Fruit fly (Drosophila melanogaster): ENCODE measurements around the gene PDCD-5.
A peak's percentile ranks its signal among the peaks of the same experiment; 100 is the strongest.

The PDCD-5 gene

DNA sequence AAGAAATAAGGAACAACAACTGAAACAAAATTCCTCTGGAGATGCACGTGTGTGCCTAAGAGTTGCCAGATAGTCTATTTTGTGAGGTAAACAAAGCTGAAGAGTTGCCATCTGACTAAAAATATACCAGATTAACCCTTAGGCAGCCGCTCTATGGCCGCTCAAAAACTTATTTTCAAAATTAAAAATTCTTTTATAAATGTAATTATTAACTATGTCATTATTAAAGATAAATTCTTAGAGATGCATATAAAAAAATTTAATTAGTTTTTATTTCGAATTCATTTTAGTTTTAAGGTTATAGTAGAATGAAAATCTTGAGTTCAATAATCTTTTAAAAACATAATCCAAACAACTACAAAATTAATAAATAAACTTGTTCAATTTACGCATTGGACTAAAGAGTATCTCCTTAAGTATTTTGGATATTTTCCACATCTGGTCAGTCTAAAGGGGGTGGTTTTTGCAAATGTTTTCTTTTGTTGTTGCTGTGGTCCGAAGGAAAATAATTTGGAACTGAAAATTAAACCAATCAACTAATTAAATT is 3.1 kb downstream of the PDCD-5 start, which contains the start of gene Tmx3:
Gene Tmx3, plus strand, starts transcription at position 442 of the 547 bp plus-strand sequence.
- peak; percentile 73 for TF ChIP-seq CG34367 (tag; optimal IDR thresholded peaks at IDR 0.05)
- TF ChIP-seq Snoo (tag; optimal IDR thresholded peaks at IDR 0.05): peak; percentile 79
- TF ChIP-seq Ets98B (GFP tag; IDR thresholded peaks at IDR 0.05): peak; percentile 86
- TF ChIP-seq CG32121 (GFP tag; IDR thresholded peaks at IDR 0.05): peak; percentile 89
- TF ChIP-seq CG8301 (tag; optimal IDR thresholded peaks at IDR 0.05): peak; percentile 64
- TF ChIP-seq gl (tag; optimal IDR thresholded peaks at IDR 0.05): no peak
- TF ChIP-seq EcR (GFP tag; optimal IDR thresholded peaks at IDR 0.05): no peak
- TF ChIP-seq fd96Ca (GFP tag; IDR thresholded peaks at IDR 0.05): peak; percentile 77
- TF ChIP-seq rn (GFP tag; IDR thresholded peaks at IDR 0.05): peak; percentile 81
- TF ChIP-seq Pif1B (GFP tag; optimal IDR thresholded peaks at IDR 0.05): peak; percentile 62
- peak; percentile 87 for TF ChIP-seq CG9948 (tag; optimal IDR thresholded peaks at IDR 0.05)
- peak; percentile 83 for TF ChIP-seq CG17806 (tag; optimal IDR thresholded peaks at IDR 0.05)
- TF ChIP-seq CG4496 (GFP tag; IDR thresholded peaks at IDR 0.05): peak; percentile 94
- TF ChIP-seq CG14655 (GFP tag; optimal IDR thresholded peaks at IDR 0.05): peak; percentile 81
- TF ChIP-seq Pif1A (GFP tag; optimal IDR thresholded peaks at IDR 0.05): no peak
- TF ChIP-seq D1 (tag; optimal IDR thresholded peaks at IDR 0.05): peak; percentile 86
- TF ChIP-seq CG10348 (GFP tag; IDR thresholded peaks at IDR 0.05): no peak
- TF ChIP-seq CG12605 (GFP tag; IDR thresholded peaks at IDR 0.05): peak; percentile 78
- TF ChIP-seq CG8159 (tag; optimal IDR thresholded peaks at IDR 0.05): peak; percentile 90
- TF ChIP-seq CG15710 (tag; optimal IDR thresholded peaks at IDR 0.05): peak; percentile 88
- no peak for TF ChIP-seq CG13204 (GFP tag; optimal IDR thresholded peaks at IDR 0.05)

DNA sequence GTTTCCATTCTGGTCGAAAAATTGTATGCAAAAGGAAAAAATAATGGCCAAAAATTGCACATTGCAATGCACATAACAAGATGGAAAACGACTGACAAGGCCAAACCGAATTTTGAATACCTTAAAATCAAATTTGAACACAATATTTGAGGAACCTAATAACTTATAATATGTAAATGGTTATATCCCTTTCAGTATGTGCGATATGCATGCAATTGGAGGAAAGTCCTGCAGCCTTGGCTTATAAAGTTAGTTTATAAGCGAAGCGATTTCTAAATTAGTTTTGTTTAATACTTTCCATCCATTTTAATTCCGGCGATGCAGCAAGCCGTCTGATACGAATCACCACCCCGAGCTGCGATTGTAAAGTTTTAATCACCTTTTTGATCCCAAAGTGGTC is 6.7 kb downstream of the PDCD-5 start:
- TF ChIP-seq CG34367 (tag; optimal IDR thresholded peaks at IDR 0.05) (no peak), Pif1A (GFP tag; optimal IDR thresholded peaks at IDR 0.05) (no peak), CG10348 (GFP tag; IDR thresholded peaks at IDR 0.05) (no peak), CG32121 (GFP tag; IDR thresholded peaks at IDR 0.05) (no peak), CG13204 (GFP tag; optimal IDR thresholded peaks at IDR 0.05) (no peak), CG9948 (tag; optimal IDR thresholded peaks at IDR 0.05) (no peak), Snoo (tag; optimal IDR thresholded peaks at IDR 0.05) (no peak), CG14655 (GFP tag; optimal IDR thresholded peaks at IDR 0.05) (no peak), gl (tag; optimal IDR thresholded peaks at IDR 0.05) (no peak), Pif1B (GFP tag; optimal IDR thresholded peaks at IDR 0.05) (no peak)

DNA sequence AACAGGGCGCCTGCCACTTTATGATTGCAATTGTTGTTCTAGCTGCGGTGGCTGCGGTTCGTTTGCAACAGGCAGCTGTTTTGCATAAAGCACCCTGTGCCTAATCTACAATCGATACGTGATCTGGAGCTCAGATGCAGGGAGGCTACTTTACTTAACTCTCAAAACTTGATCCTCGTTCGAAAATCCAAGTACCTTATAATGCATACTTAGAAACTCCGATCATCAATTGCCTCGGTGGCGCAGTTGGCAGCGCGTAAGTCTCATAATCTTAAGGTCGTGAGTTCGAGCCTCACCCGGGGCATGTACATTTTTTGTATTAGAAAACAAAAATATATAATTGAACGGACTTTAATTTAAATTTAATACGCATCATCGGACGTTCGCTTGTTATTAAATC is 10.0 kb downstream of the PDCD-5 start:
- TF ChIP-seq CG9948 (tag; optimal IDR thresholded peaks at IDR 0.05) (no peak), CG10348 (GFP tag; IDR thresholded peaks at IDR 0.05) (no peak), CG4496 (GFP tag; IDR thresholded peaks at IDR 0.05) (no peak), Ets98B (GFP tag; IDR thresholded peaks at IDR 0.05) (no peak), rn (GFP tag; IDR thresholded peaks at IDR 0.05) (no peak), CG15710 (tag; optimal IDR thresholded peaks at IDR 0.05) (no peak), Pif1A (GFP tag; optimal IDR thresholded peaks at IDR 0.05) (no peak), CG8301 (tag; optimal IDR thresholded peaks at IDR 0.05) (no peak), gl (tag; optimal IDR thresholded peaks at IDR 0.05) (no peak), Snoo (tag; optimal IDR thresholded peaks at IDR 0.05) (no peak)

DNA sequence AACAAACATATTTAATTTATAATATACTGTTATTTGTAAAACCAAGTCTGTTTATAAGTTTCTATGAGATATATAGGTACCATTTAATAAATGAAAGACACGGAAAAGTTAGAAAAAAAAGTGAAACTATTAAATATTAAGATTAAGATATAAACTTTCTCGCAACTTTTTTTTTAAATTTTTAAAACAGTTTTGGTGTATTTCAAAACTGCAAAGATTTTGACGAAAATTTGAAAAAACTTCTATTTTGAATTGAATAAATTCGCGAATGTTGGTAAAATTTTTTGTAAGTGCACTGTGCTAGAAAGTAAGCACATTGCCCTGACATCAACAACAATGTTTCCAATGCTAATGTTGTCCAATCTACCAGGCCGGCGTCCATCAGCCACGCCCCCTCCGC is 10.6 kb downstream of the PDCD-5 start:
- TF ChIP-seq Ets98B (GFP tag; IDR thresholded peaks at IDR 0.05) (no peak), CG14655 (GFP tag; optimal IDR thresholded peaks at IDR 0.05) (peak; percentile 66), CG15710 (tag; optimal IDR thresholded peaks at IDR 0.05) (no peak)

DNA sequence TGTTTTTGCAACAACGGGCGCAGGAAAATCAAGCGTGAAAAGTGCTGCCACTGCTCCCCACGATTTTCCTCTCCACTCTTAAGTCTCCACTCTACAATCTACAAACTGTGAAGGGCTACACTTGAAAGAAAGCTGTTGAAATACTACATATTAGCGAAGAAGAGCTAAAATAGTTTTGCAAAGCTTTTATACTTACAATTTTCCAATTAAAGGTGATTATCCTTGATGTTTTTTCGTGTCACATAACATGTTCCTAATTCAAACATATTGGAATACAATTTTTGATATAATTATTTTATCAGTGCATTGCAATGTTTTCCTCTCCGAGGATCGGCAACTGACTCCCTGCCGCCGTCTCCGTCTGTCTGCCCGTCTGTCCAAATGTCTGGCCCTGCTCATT is 13.9 kb downstream of the PDCD-5 start:
- TF ChIP-seq CG8159 (tag; optimal IDR thresholded peaks at IDR 0.05) (peak; percentile 39), rn (GFP tag; IDR thresholded peaks at IDR 0.05) (peak; percentile 4; the same call in 1 of the 2 replicates), CG13204 (GFP tag; optimal IDR thresholded peaks at IDR 0.05) (no peak), EcR (GFP tag; optimal IDR thresholded peaks at IDR 0.05) (no peak), CG17806 (tag; optimal IDR thresholded peaks at IDR 0.05) (peak; percentile 59), CG14655 (GFP tag; optimal IDR thresholded peaks at IDR 0.05) (peak; percentile 79), CG9948 (tag; optimal IDR thresholded peaks at IDR 0.05) (peak; percentile 60), Ets98B (GFP tag; IDR thresholded peaks at IDR 0.05) (peak; percentile 82), fd96Ca (GFP tag; IDR thresholded peaks at IDR 0.05) (0 out of 3 replicates have a peak, but pooled peaks have one; percentile 8), CG15710 (tag; optimal IDR thresholded peaks at IDR 0.05) (peak; percentile 21), CG8301 (tag; optimal IDR thresholded peaks at IDR 0.05) (peak; percentile 77), D1 (tag; optimal IDR thresholded peaks at IDR 0.05) (no peak), CG10348 (GFP tag; IDR thresholded peaks at IDR 0.05) (no peak), CG4496 (GFP tag; IDR thresholded peaks at IDR 0.05) (peak; percentile 64; the same call in 2 of the 3 replicates), Snoo (tag; optimal IDR thresholded peaks at IDR 0.05) (no peak), CG34367 (tag; optimal IDR thresholded peaks at IDR 0.05) (peak; percentile 45), Pif1A (GFP tag; optimal IDR thresholded peaks at IDR 0.05) (peak; percentile 52), gl (tag; optimal IDR thresholded peaks at IDR 0.05) (no peak), CG32121 (GFP tag; IDR thresholded peaks at IDR 0.05) (no peak), Pif1B (GFP tag; optimal IDR thresholded peaks at IDR 0.05) (peak; percentile 41), CG12605 (GFP tag; IDR thresholded peaks at IDR 0.05) (peak; percentile 63)

DNA sequence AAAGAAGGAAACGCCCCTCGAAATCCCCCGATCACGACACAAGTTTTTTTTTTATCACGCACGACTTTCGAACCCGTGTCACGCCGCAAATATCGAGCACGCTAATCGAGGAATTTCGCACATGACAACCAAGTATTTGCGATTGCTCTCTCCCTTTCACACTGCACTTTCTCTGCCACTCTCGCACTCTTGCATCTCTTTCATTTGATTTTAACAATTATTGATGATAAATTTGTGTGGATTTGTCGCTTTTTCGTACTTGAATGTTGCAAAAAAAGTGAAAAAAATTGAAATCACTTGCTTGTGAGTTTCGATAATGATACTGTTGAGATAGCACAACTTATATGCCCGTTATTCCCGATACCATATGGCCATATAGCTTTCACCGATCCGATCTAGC is 14.6 kb downstream of the PDCD-5 start, which contains the start of gene CG13073:
Gene CG13073, minus strand, starts transcription at position 101 of the 400 bp plus-strand sequence.
- TF ChIP-seq CG34367 (tag; optimal IDR thresholded peaks at IDR 0.05): no peak

Data from whole organism, pupa.